Fruit fly (Drosophila melanogaster): ENCODE measurements around the gene Polr2D.

Gene Polr2D

dm6 chr3R:18275113-18275782 lies 20.0 kb upstream of the Polr2D start (continued):
- TF ChIP-seq CG11762 (GFP tag; optimal IDR thresholded peaks at IDR 0.05; ENCODE audit: insufficient read depth) (no peak), acj6 (GFP tag; optimal IDR thresholded peaks at IDR 0.05) (peak; percentile 18), CG8319 (GFP tag; optimal IDR thresholded peaks at IDR 0.05) (no peak), fd59A (GFP tag; optimal IDR thresholded peaks at IDR 0.05) (no peak), CG7368 (GFP tag; optimal IDR thresholded peaks at IDR 0.05) (no peak), salr (GFP tag; optimal IDR thresholded peaks at IDR 0.05) (no peak), Met (GFP tag; optimal IDR thresholded peaks at IDR 0.05) (no peak), CG6808 (GFP tag; optimal IDR thresholded peaks at IDR 0.05) (no peak), OdsH (GFP tag; optimal IDR thresholded peaks at IDR 0.05) (no peak), Eip93F (GFP tag; optimal IDR thresholded peaks at IDR 0.05) (no peak), CG15336 (GFP tag; IDR thresholded peaks at IDR 0.05) (peak; percentile 75), CG34406 (GFP tag; optimal IDR thresholded peaks at IDR 0.05) (peak; percentile 63), CG1621 (tag; optimal IDR thresholded peaks at IDR 0.05) (no peak), CG6276 (GFP tag; optimal IDR thresholded peaks at IDR 0.05) (no peak), Blimp-1 (GFP tag; optimal IDR thresholded peaks at IDR 0.05) (no peak), Ets96B (tag; optimal IDR thresholded peaks at IDR 0.05) (peak; percentile 26), CG6163 (GFP tag; IDR thresholded peaks at IDR 0.05) (peak; percentile 48), Sox102F (GFP tag; optimal IDR thresholded peaks at IDR 0.05) (no peak), Sox14 (GFP tag; optimal IDR thresholded peaks at IDR 0.05) (peak; percentile 33), CG6854 (GFP tag; optimal IDR thresholded peaks at IDR 0.05) (peak; percentile 15), Hr39 (GFP tag; optimal IDR thresholded peaks at IDR 0.05) (no peak), achi (GFP tag; optimal IDR thresholded peaks at IDR 0.05) (no peak), fd85E (GFP tag; optimal IDR thresholded peaks at IDR 0.05) (no peak), Sox15 (GFP tag; optimal IDR thresholded peaks at IDR 0.05) (no peak), CG6792 (GFP tag; optimal IDR thresholded peaks at IDR 0.05) (peak; percentile 1), topi (GFP tag; optimal IDR thresholded peaks at IDR 0.05) (no peak), fkh (GFP tag; optimal IDR thresholded peaks at IDR 0.05) (no peak), ss (GFP tag; optimal IDR thresholded peaks at IDR 0.05) (peak in 1 of 2 experiments; percentile 27), dsx (GFP tag; optimal IDR thresholded peaks at IDR 0.05; ENCODE audit: poor library complexity, severe bottlenecking) (no peak)

- TF ChIP-seq CG7368 (GFP tag; optimal IDR thresholded peaks at IDR 0.05) (no peak), net (GFP tag; optimal IDR thresholded peaks at IDR 0.05) (no peak), lz (GFP tag; optimal IDR thresholded peaks at IDR 0.05) (peak; percentile 36), vri (GFP tag; optimal IDR thresholded peaks at IDR 0.05) (no peak), Eip93F (GFP tag; optimal IDR thresholded peaks at IDR 0.05) (peak; percentile 42), acj6 (GFP tag; optimal IDR thresholded peaks at IDR 0.05) (peak; percentile 30), Sox14 (GFP tag; optimal IDR thresholded peaks at IDR 0.05) (peak; percentile 17), CG31627 (GFP tag; optimal IDR thresholded peaks at IDR 0.05) (peak; percentile 17), CG6163 (GFP tag; IDR thresholded peaks at IDR 0.05) (0 out of 3 replicates have a peak, but pooled peaks have one; percentile 10), cyc (GFP tag; optimal IDR thresholded peaks at IDR 0.05) (peak; percentile 32), esn (GFP tag; optimal IDR thresholded peaks at IDR 0.05) (peak; percentile 29), dac (GFP tag; optimal IDR thresholded peaks at IDR 0.05) (no peak), Hr4 (GFP tag; optimal IDR thresholded peaks at IDR 0.05) (peak; percentile 42)
Observed at dm6 chr3R:18274328-18275098, 19.2 kb upstream of the Polr2D start, which contains the start of the genes Vps39 and eIF1A. Vps39 (minus strand) TSS chr3R:18274446. eIF1A (plus strand) TSS chr3R:18274665.
